Fruit fly (Drosophila melanogaster) whole organism, wandering third instar larva: ENCODE measurements around the gene nan.
A peak's percentile ranks its signal among the peaks of the same experiment; 100 is the strongest.

Experiments
- Abd-B ChIP-seq: fragments of >200 bp; optimal IDR thresholded peaks from 2 replicates; lab custom pipeline; 2017; ENCODE audit warnings: missing biosample characterization, missing genetic modification characterization
- CG32264 ChIP-seq: fragments of 200-800 bp; sonication (Bioruptor generic); optimal IDR thresholded peaks from 2 replicates; lab custom pipeline; 2016; ENCODE audit warnings: missing biosample characterization, missing genetic modification characterization
- CG9705 ChIP-seq: fragments of 200-800 bp; sonication (Bioruptor generic); optimal IDR thresholded peaks from 2 replicates; lab custom pipeline; 2018; ENCODE audit warnings: missing biosample characterization, mild to moderate bottlenecking, missing genetic modification characterization
- CrebA ChIP-seq: fragments of 200-800 bp; sonication (Bioruptor generic); optimal IDR thresholded peaks from 2 replicates; lab custom pipeline; 2016; ENCODE audit warnings: missing biosample characterization, mild to moderate bottlenecking, missing genetic modification characterization, borderline replicate concordance
- GATAd ChIP-seq: sonication (Bioruptor generic); optimal IDR thresholded peaks from 2 replicates; lab custom pipeline; 2016; ENCODE audit warnings: missing biosample characterization, missing genetic modification characterization
- HLH106 ChIP-seq: fragments of 200-800 bp; optimal IDR thresholded peaks from 3 replicates; lab custom pipeline; 2019; ENCODE audit warnings: missing biosample characterization, mild to moderate bottlenecking, missing genetic modification characterization, moderate library complexity
- Hnf4 ChIP-seq: fragments of 200-800 bp; sonication (Bioruptor generic); optimal IDR thresholded peaks from 2 replicates; lab custom pipeline; 2016; ENCODE audit warnings: missing biosample characterization, mild to moderate bottlenecking, missing genetic modification characterization
- Hr78 ChIP-seq: fragments of >200 bp; optimal IDR thresholded peaks from 2 replicates; lab custom pipeline; 2017; ENCODE audit warnings: missing biosample characterization, missing genetic modification characterization
- Hr83 ChIP-seq: fragments of 200-300 bp; sonication (Bioruptor generic); optimal IDR thresholded peaks from 2 replicates; lab custom pipeline; 2016; ENCODE audit warnings: missing biosample characterization, mild to moderate bottlenecking, missing genetic modification characterization, moderate library complexity; ENCODE audit not compliant: poor library complexity, severe bottlenecking
- Myc ChIP-seq: fragments of >200 bp; optimal IDR thresholded peaks from 2 replicates; lab custom pipeline; 2017
- N ChIP-seq: fragments of >200 bp; optimal IDR thresholded peaks from 2 replicates; lab custom pipeline; 2018; ENCODE audit warnings: missing biosample characterization, missing external identifiers, missing genetic modification characterization
- OdsH ChIP-seq: fragments of 200-800 bp; sonication (Bioruptor generic); optimal IDR thresholded peaks from 2 replicates; lab custom pipeline; 2016; ENCODE audit warnings: missing biosample characterization, mild to moderate bottlenecking, missing genetic modification characterization
- Rel ChIP-seq, 2 experiments: fragments of 200-800 bp; sonication (Bioruptor generic) in 1 of 2; optimal IDR thresholded peaks; 2 replicates in 1 of 2; 3 replicates in 1 of 2; lab custom pipeline; 2016 to 2019; ENCODE audit warnings: mild to moderate bottlenecking in 2 of 2, missing biosample characterization in 2 of 2, missing genetic modification characterization in 2 of 2, moderate library complexity in 1 of 2
- Sp1 ChIP-seq: fragments of 200-800 bp; sonication (Bioruptor generic); optimal IDR thresholded peaks from 3 replicates; lab custom pipeline; 2019; ENCODE audit warnings: missing biosample characterization, mild to moderate bottlenecking, missing genetic modification characterization, moderate library complexity
- Vsx2 ChIP-seq: fragments of 200-300, 225-300 bp; sonication (Bioruptor generic); optimal IDR thresholded peaks from 2 replicates; lab custom pipeline; 2018; ENCODE audit warnings: missing biosample characterization, missing genetic modification characterization; ENCODE audit not compliant: partially characterized antibody
- br ChIP-seq: fragments of 200-800 bp; sonication (Bioruptor generic); optimal IDR thresholded peaks from 2 replicates; lab custom pipeline; 2016; ENCODE audit warnings: missing biosample characterization, missing genetic modification characterization
- brk ChIP-seq: fragments of 200-800 bp; sonication (Bioruptor generic); optimal IDR thresholded peaks from 2 replicates; lab custom pipeline; 2016; ENCODE audit warnings: missing biosample characterization, mild to moderate bottlenecking, missing genetic modification characterization
- dl ChIP-seq, 2 experiments: fragments of 175-275, 200-275 bp in 1 of 2; fragments of 200-275 bp in 1 of 2; sonication (Bioruptor generic); optimal IDR thresholded peaks; lab custom pipeline; 2018; ENCODE audit warnings: mild to moderate bottlenecking in 2 of 2, missing biosample characterization in 2 of 2, missing genetic modification characterization in 2 of 2, moderate library complexity in 2 of 2; ENCODE audit not compliant: partially characterized antibody in 2 of 2, insufficient read depth in 1 of 2
- dmrt93B ChIP-seq: fragments of 200-800 bp; sonication (Bioruptor generic); optimal IDR thresholded peaks from 2 replicates; lab custom pipeline; 2018; ENCODE audit warnings: missing biosample characterization, mild to moderate bottlenecking, missing genetic modification characterization
- dsf ChIP-seq: sonication (Bioruptor generic); optimal IDR thresholded peaks from 2 replicates; lab custom pipeline; 2016; ENCODE audit warnings: missing biosample characterization, missing genetic modification characterization, borderline replicate concordance
- foxo ChIP-seq, 2 experiments: fragments of 200-800 bp; sonication (Bioruptor generic); optimal IDR thresholded peaks; 2 replicates in 1 of 2; 3 replicates in 1 of 2; lab custom pipeline; 2016 to 2017; ENCODE audit warnings: missing biosample characterization in 2 of 2, missing genetic modification characterization in 2 of 2
- fru ChIP-seq: fragments of 200-800 bp; sonication (Bioruptor generic); optimal IDR thresholded peaks from 3 replicates; lab custom pipeline; 2016; ENCODE audit warnings: missing biosample characterization, mild to moderate bottlenecking, missing genetic modification characterization
- h ChIP-seq: fragments of 200-800 bp; sonication (Bioruptor generic); optimal IDR thresholded peaks from 3 replicates; lab custom pipeline; 2016; ENCODE audit warnings: missing biosample characterization, mild to moderate bottlenecking, missing genetic modification characterization
- lola ChIP-seq: fragments of >200 bp; optimal IDR thresholded peaks from 2 replicates; lab custom pipeline; 2017; ENCODE audit warnings: missing biosample characterization, missing genetic modification characterization
- pan ChIP-seq: fragments of >200 bp; optimal IDR thresholded peaks from 2 replicates; lab custom pipeline; 2017
- psq ChIP-seq: fragments of 200-800 bp; sonication (Bioruptor generic); optimal IDR thresholded peaks from 3 replicates; lab custom pipeline; 2017; ENCODE audit warnings: missing biosample characterization, mild to moderate bottlenecking, missing genetic modification characterization, moderate library complexity
- rgr ChIP-seq: fragments of 200-800 bp; sonication (Bioruptor generic); optimal IDR thresholded peaks from 3 replicates; lab custom pipeline; 2016; ENCODE audit warnings: missing biosample characterization, mild to moderate bottlenecking, missing genetic modification characterization
- sage ChIP-seq: fragments of 200-800 bp; sonication (Bioruptor generic); optimal IDR thresholded peaks from 2 replicates; lab custom pipeline; 2016; ENCODE audit warnings: missing biosample characterization, mild to moderate bottlenecking, missing genetic modification characterization
- sv ChIP-seq: fragments of 200-800 bp; sonication (Bioruptor generic); optimal IDR thresholded peaks from 3 replicates; lab custom pipeline; 2016; ENCODE audit warnings: missing biosample characterization, missing genetic modification characterization
- tai ChIP-seq: sonication (Bioruptor generic); optimal IDR thresholded peaks from 2 replicates; lab custom pipeline; 2016; ENCODE audit warnings: missing biosample characterization, missing genetic modification characterization
- usp ChIP-seq: fragments of >200 bp; optimal IDR thresholded peaks from 2 replicates; lab custom pipeline; 2017; ENCODE audit warnings: missing biosample characterization, missing genetic modification characterization
- woc ChIP-seq: sonication (Bioruptor generic); optimal IDR thresholded peaks from 2 replicates; lab custom pipeline; 2016; ENCODE audit warnings: missing biosample characterization, mild to moderate bottlenecking, missing genetic modification characterization

The nan gene

dm6 chr3L:14189431-14189830 lies at the start of gene nan:
TSS of gene nan (minus strand) at chr3L:14189648.
- TF ChIP-seq woc (GFP tag; lab: Kevin White, UChicago) (no peak), Vsx2 (no peak), dl (GFP tag; optimal IDR thresholded peaks at IDR 0.05; lab: Kevin White, UChicago; ENCODE audit: insufficient read depth in 1 of 2, partially characterized antibody in 2 of 2) (no peak)

dm6 chr3L:14236335-14236734 lies 46.9 kb upstream of the nan start, which contains the start of gene CG7906:
TSS of gene CG7906 (plus strand) at chr3L:14236635.
- TF ChIP-seq dl (GFP tag; optimal IDR thresholded peaks at IDR 0.05; lab: Kevin White, UChicago; ENCODE audit: insufficient read depth in 1 of 2, partially characterized antibody in 2 of 2): no peak
- no peak for TF ChIP-seq Vsx2
- no peak for TF ChIP-seq CrebA (GFP tag; lab: Kevin White, UChicago)
- TF ChIP-seq HLH106 (tag; lab: Kevin White, UChicago): no peak
- TF ChIP-seq GATAd (GFP tag; lab: Kevin White, UChicago): no peak
- no peak for TF ChIP-seq brk (GFP tag; lab: Kevin White, UChicago)
- TF ChIP-seq psq: no peak
- no peak for TF ChIP-seq N (GFP tag; lab: Kevin White, UChicago)
- no peak for TF ChIP-seq CG9705 (GFP tag; lab: Kevin White, UChicago)
- no peak for TF ChIP-seq foxo (GFP tag; optimal IDR thresholded peaks at IDR 0.05; lab: Kevin White, UChicago)
- TF ChIP-seq Hnf4 (GFP tag; lab: Kevin White, UChicago): no peak

dm6 chr3L:14235820-14236219 lies 46.4 kb upstream of the nan start, which contains the start of gene CG34244:
TSS of gene CG34244 (minus strand) at chr3L:14235941.
- no peak for TF ChIP-seq dmrt93B (GFP tag; lab: Kevin White, UChicago)
- TF ChIP-seq Myc (lab: Kevin White, UChicago): peak; percentile 31
- TF ChIP-seq Sp1 (GFP tag; lab: Kevin White, UChicago): no peak
- no peak for TF ChIP-seq Rel (GFP tag; optimal IDR thresholded peaks at IDR 0.05; lab: Kevin White, UChicago)
- TF ChIP-seq Rel (tag; optimal IDR thresholded peaks at IDR 0.05; lab: Kevin White, UChicago): no peak
- no peak for TF ChIP-seq sage (GFP tag; lab: Kevin White, UChicago)
- TF ChIP-seq HLH106 (tag; lab: Kevin White, UChicago): no peak

dm6 chr3L:14233169-14233568 lies 43.7 kb upstream of the nan start, which contains the start of gene CG7924:
TSS of gene CG7924 (plus strand) at chr3L:14233469.
- TF ChIP-seq usp (GFP tag; lab: Kevin White, UChicago) (no peak), GATAd (GFP tag; lab: Kevin White, UChicago) (no peak), Hnf4 (GFP tag; lab: Kevin White, UChicago) (no peak), dsf (GFP tag; lab: Kevin White, UChicago) (no peak), sv (no peak), Myc (lab: Kevin White, UChicago) (no peak), rgr (GFP tag; lab: Kevin White, UChicago) (no peak), h (GFP tag; lab: Kevin White, UChicago) (no peak), CrebA (GFP tag; lab: Kevin White, UChicago) (no peak), N (GFP tag; lab: Kevin White, UChicago) (no peak), HLH106 (tag; lab: Kevin White, UChicago) (no peak), tai (GFP tag; lab: Kevin White, UChicago) (no peak), foxo (GFP tag; optimal IDR thresholded peaks at IDR 0.05; lab: Kevin White, UChicago) (no peak), OdsH (GFP tag; lab: Kevin White, UChicago) (no peak), pan (lab: Kevin White, UChicago) (no peak), Abd-B (no peak)
- TF ChIP-seq, all 38 proteins: peak for 0

- TF ChIP-seq usp (GFP tag; lab: Kevin White, UChicago) (no peak), Hr78 (GFP tag; lab: Kevin White, UChicago) (no peak), CrebA (GFP tag; lab: Kevin White, UChicago) (no peak), br (no peak), rgr (GFP tag; lab: Kevin White, UChicago) (no peak), CG32264 (GFP tag; lab: Kevin White, UChicago) (no peak), OdsH (GFP tag; lab: Kevin White, UChicago) (no peak), dl (GFP tag; optimal IDR thresholded peaks at IDR 0.05; lab: Kevin White, UChicago; ENCODE audit: insufficient read depth in 1 of 2, partially characterized antibody in 2 of 2) (no peak), h (GFP tag; lab: Kevin White, UChicago) (no peak), fru (no peak), Sp1 (GFP tag; lab: Kevin White, UChicago) (no peak), Hr83 (GFP tag; lab: Kevin White, UChicago) (no peak), Hnf4 (GFP tag; lab: Kevin White, UChicago) (no peak), lola (GFP tag; lab: Kevin White, UChicago) (no peak), dmrt93B (GFP tag; lab: Kevin White, UChicago) (no peak), HLH106 (tag; lab: Kevin White, UChicago) (no peak), GATAd (GFP tag; lab: Kevin White, UChicago) (no peak)
These were observed 40.0 kb upstream of the nan start for dm6 chr3L:14229481-14229880.
